Fruit fly (Drosophila melanogaster) whole organism, embryonic: ENCODE data around the gene Tssk.

Source experiments
- CG10431 ChIP-seq: fragments of 200-800 bp; sonication (Bioruptor generic); optimal IDR thresholded peaks from 3 replicates; lab custom pipeline; 2018; ENCODE audit warnings: missing biosample characterization, mild to moderate bottlenecking, missing genetic modification characterization
- CG10959 ChIP-seq: fragments of 200-800 bp; sonication (Bioruptor generic); IDR thresholded peaks from 2 replicates; pipeline ENCODE4 v1.3.6; 2022; ENCODE audit warnings: missing biosample characterization, missing genetic modification characterization
- CG11560 ChIP-seq: fragments of 200-800 bp; sonication (Bioruptor generic); IDR thresholded peaks from 3 replicates; pipeline ENCODE4 v1.3.6; 2022; ENCODE audit warnings: missing biosample characterization, missing genetic modification characterization
- CG11696 ChIP-seq: fragments of 200-800 bp; sonication (Bioruptor generic); IDR thresholded peaks from 2 replicates; pipeline ENCODE4 v1.3.6; 2022; ENCODE audit warnings: missing biosample characterization, missing genetic modification characterization
- CG14667 ChIP-seq: fragments of 200-800 bp; sonication (Bioruptor generic); IDR thresholded peaks from 2 replicates; pipeline ENCODE4 v1.3.6; 2022; ENCODE audit warnings: missing biosample characterization, missing genetic modification characterization
- CG14710 ChIP-seq: fragments of 200-800 bp; sonication (Bioruptor generic); optimal IDR thresholded peaks from 3 replicates; lab custom pipeline; 2019; ENCODE audit warnings: missing biosample characterization, mild to moderate bottlenecking, missing genetic modification characterization, moderate library complexity
- CG17359 ChIP-seq: fragments of 200-800 bp; sonication (Bioruptor generic); optimal IDR thresholded peaks from 3 replicates; lab custom pipeline; 2018; ENCODE audit warnings: missing biosample characterization, mild to moderate bottlenecking, missing genetic modification characterization, moderate library complexity
- CG17568 ChIP-seq: fragments of 200-800 bp; sonication (Bioruptor generic); optimal IDR thresholded peaks from 2 replicates; lab custom pipeline; 2018; ENCODE audit warnings: missing biosample characterization, mild to moderate bottlenecking, missing genetic modification characterization, moderate library complexity
- CG30431 ChIP-seq: fragments of 200-800 bp; sonication (Bioruptor generic); optimal IDR thresholded peaks from 2 replicates; lab custom pipeline; 2017; ENCODE audit warnings: missing biosample characterization, missing genetic modification characterization
- CG3065 ChIP-seq: fragments of 200-800 bp; sonication (Bioruptor generic); optimal IDR thresholded peaks from 2 replicates; lab custom pipeline; 2016; ENCODE audit warnings: missing biosample characterization, missing genetic modification characterization
- CG31365 ChIP-seq: fragments of 200-800 bp; sonication (Bioruptor generic); optimal IDR thresholded peaks from 2 replicates; lab custom pipeline; 2018; ENCODE audit warnings: missing biosample characterization, mild to moderate bottlenecking, missing genetic modification characterization
- CG3995 ChIP-seq: fragments of 200-800 bp; sonication (Bioruptor generic); optimal IDR thresholded peaks from 3 replicates; lab custom pipeline; 2016; ENCODE audit warnings: missing biosample characterization, missing genetic modification characterization
- CG4707 ChIP-seq: fragments of 200-800 bp; sonication (Bioruptor generic); optimal IDR thresholded peaks from 2 replicates; lab custom pipeline; 2018; ENCODE audit warnings: missing biosample characterization, mild to moderate bottlenecking, missing genetic modification characterization, moderate library complexity
- CG5245 ChIP-seq: fragments of 200-800 bp; sonication (Bioruptor generic); optimal IDR thresholded peaks from 3 replicates; lab custom pipeline; 2016; ENCODE audit warnings: missing biosample characterization, missing genetic modification characterization
- CG6654 ChIP-seq: fragments of 200-800 bp; sonication (Bioruptor generic); optimal IDR thresholded peaks from 2 replicates; lab custom pipeline; 2017; ENCODE audit warnings: missing biosample characterization, mild to moderate bottlenecking, missing genetic modification characterization
- CG7745 ChIP-seq: fragments of 200-800 bp; sonication (Bioruptor generic); optimal IDR thresholded peaks from 2 replicates; lab custom pipeline; 2018; ENCODE audit warnings: missing biosample characterization, mild to moderate bottlenecking, missing genetic modification characterization, moderate library complexity
- CG8089 ChIP-seq: fragments of 200-800 bp; sonication (Bioruptor generic); optimal IDR thresholded peaks from 3 replicates; lab custom pipeline; 2016; ENCODE audit warnings: missing biosample characterization, missing genetic modification characterization
- CG8478 ChIP-seq: fragments of >200 bp; optimal IDR thresholded peaks from 2 replicates; lab custom pipeline; 2018
- CG9727 ChIP-seq: fragments of 200-800 bp; sonication (Bioruptor generic); optimal IDR thresholded peaks from 3 replicates; lab custom pipeline; 2017; ENCODE audit warnings: missing biosample characterization, mild to moderate bottlenecking, missing genetic modification characterization
- D19A ChIP-seq: fragments of 200-800 bp; optimal IDR thresholded peaks from 3 replicates; lab custom pipeline; 2019; ENCODE audit warnings: missing biosample characterization, mild to moderate bottlenecking, missing genetic modification characterization, moderate library complexity
- Doc3 ChIP-seq: fragments of 200-800 bp; sonication (Bioruptor generic); IDR thresholded peaks from 3 replicates; pipeline ENCODE4 v1.3.6; 2022; ENCODE audit warnings: missing biosample characterization, missing genetic modification characterization; ENCODE audit not compliant: partially characterized antibody
- Dref ChIP-seq: fragments of 200-800 bp; sonication (Bioruptor generic); IDR thresholded peaks from 2 replicates; pipeline ENCODE4 v1.3.6; 2022; ENCODE audit warnings: missing biosample characterization, missing genetic modification characterization
- H2.0 ChIP-seq: fragments of 200-800 bp; sonication (Bioruptor generic); IDR thresholded peaks from 2 replicates; pipeline ENCODE4 v1.3.6; 2022; ENCODE audit warnings: missing biosample characterization, missing genetic modification characterization
- Hand ChIP-seq: fragments of 200-800 bp; sonication (Bioruptor generic); optimal IDR thresholded peaks from 2 replicates; lab custom pipeline; 2017; ENCODE audit warnings: mild to moderate bottlenecking, missing biosample characterization, missing genetic modification reagents, missing genetic modification characterization
- Jarid2 ChIP-seq: fragments of 200-800 bp; sonication (Bioruptor generic); optimal IDR thresholded peaks from 3 replicates; lab custom pipeline; 2017; ENCODE audit warnings: mild to moderate bottlenecking, missing biosample characterization, missing genetic modification reagents, missing genetic modification characterization
- Lim3 ChIP-seq: fragments of 200-800 bp; sonication (Bioruptor generic); IDR thresholded peaks from 2 replicates; pipeline ENCODE4 v1.3.6; 2022; ENCODE audit warnings: missing biosample characterization, missing genetic modification characterization
- MTF-1 ChIP-seq: fragments of 200-800 bp; sonication (Bioruptor generic); optimal IDR thresholded peaks from 2 replicates; lab custom pipeline; 2018; ENCODE audit warnings: missing biosample characterization, mild to moderate bottlenecking, missing genetic modification characterization, borderline replicate concordance
- Nf-YA ChIP-seq: fragments of 200-800 bp; sonication (Bioruptor generic); IDR thresholded peaks from 2 replicates; pipeline ENCODE4 v1.3.6; 2022; ENCODE audit warnings: missing biosample characterization, missing genetic modification characterization
- Scr ChIP-seq: fragments of 200-800 bp; sonication (Bioruptor generic); IDR thresholded peaks from 2 replicates; pipeline ENCODE4 v1.3.6; 2022; ENCODE audit warnings: missing biosample characterization, missing genetic modification characterization; ENCODE audit not compliant: partially characterized antibody
- Ssrp ChIP-seq: fragments of 200-800 bp; sonication (Bioruptor generic); optimal IDR thresholded peaks from 2 replicates; lab custom pipeline; 2018; ENCODE audit warnings: missing biosample characterization, mild to moderate bottlenecking, missing genetic modification characterization, moderate library complexity
- YL-1 ChIP-seq: fragments of 200-800 bp; sonication (Bioruptor generic); optimal IDR thresholded peaks from 3 replicates; lab custom pipeline; 2017; ENCODE audit warnings: missing biosample characterization, mild to moderate bottlenecking, missing genetic modification characterization
- bcd ChIP-seq: fragments of 200-800 bp; sonication (Bioruptor generic); optimal IDR thresholded peaks from 2 replicates; lab custom pipeline; 2017; ENCODE audit warnings: missing biosample characterization, mild to moderate bottlenecking, missing genetic modification characterization
- cg ChIP-seq: fragments of 200-800 bp; sonication (Bioruptor generic); optimal IDR thresholded peaks from 3 replicates; lab custom pipeline; 2019; ENCODE audit warnings: missing biosample characterization, mild to moderate bottlenecking, missing genetic modification characterization, moderate library complexity
- corto ChIP-seq: fragments of 200-800 bp; sonication (Bioruptor generic); optimal IDR thresholded peaks from 2 replicates; lab custom pipeline; 2016; ENCODE audit warnings: missing biosample characterization, mild to moderate bottlenecking, missing genetic modification characterization, moderate library complexity
- dmrt11E ChIP-seq: fragments of 200-800 bp; sonication (Bioruptor generic); optimal IDR thresholded peaks from 3 replicates; lab custom pipeline; 2018; ENCODE audit warnings: missing biosample characterization, mild to moderate bottlenecking, missing genetic modification characterization, moderate library complexity
- en ChIP-seq: fragments of 200-800 bp; sonication (Bioruptor generic); optimal IDR thresholded peaks from 2 replicates; lab custom pipeline; 2016; ENCODE audit warnings: missing biosample characterization, missing genetic modification characterization
- gcm2 ChIP-seq: fragments of 200-800 bp; sonication (Bioruptor generic); optimal IDR thresholded peaks from 2 replicates; lab custom pipeline; 2016; ENCODE audit warnings: missing biosample characterization, missing genetic modification characterization
- inv ChIP-seq: fragments of 200-800 bp; sonication (Bioruptor generic); IDR thresholded peaks from 2 replicates; pipeline ENCODE4 v1.3.6; 2022; ENCODE audit warnings: missing biosample characterization, missing genetic modification characterization; ENCODE audit not compliant: partially characterized antibody
- onecut ChIP-seq: fragments of 200-800 bp; sonication (Bioruptor generic); IDR thresholded peaks from 2 replicates; pipeline ENCODE4 v1.3.6; 2022; ENCODE audit warnings: missing biosample characterization, missing genetic modification characterization
- peb ChIP-seq: fragments of 200-800 bp; sonication (Bioruptor generic); IDR thresholded peaks from 2 replicates; pipeline ENCODE4 v1.3.6; 2022; ENCODE audit warnings: missing biosample characterization, missing genetic modification characterization
- pho ChIP-seq: fragments of 200-800 bp; sonication (Bioruptor generic); optimal IDR thresholded peaks from 2 replicates; lab custom pipeline; 2016; ENCODE audit warnings: missing biosample characterization, missing genetic modification characterization
- pnt ChIP-seq: fragments of 200-800 bp; sonication (Bioruptor generic); optimal IDR thresholded peaks from 3 replicates; lab custom pipeline; 2016; ENCODE audit warnings: missing biosample characterization, missing genetic modification characterization
- prd ChIP-seq, 3 experiments: fragments of >200 bp in 2 of 3; fragments of 200-800 bp in 1 of 3; sonication (Bioruptor generic) in 1 of 3; optimal IDR thresholded peaks in 2 of 3; IDR thresholded peaks in 1 of 3; 2 replicates in 2 of 3; 3 replicates in 1 of 3; pipeline versions ENCODE4 v1.3.6 to Lab custom; 2017 to 2022; ENCODE audit warnings: missing biosample characterization in 1 of 3, missing genetic modification characterization in 1 of 3
- pzg ChIP-seq: fragments of 200-800 bp; sonication (Bioruptor generic); optimal IDR thresholded peaks from 3 replicates; lab custom pipeline; 2018; ENCODE audit warnings: missing biosample characterization, mild to moderate bottlenecking, missing genetic modification characterization, moderate library complexity
- repo ChIP-seq: fragments of 200-800 bp; sonication (Bioruptor generic); optimal IDR thresholded peaks from 2 replicates; lab custom pipeline; 2016; ENCODE audit warnings: missing biosample characterization, missing genetic modification characterization
- ro ChIP-seq: fragments of 200-800 bp; sonication (Bioruptor generic); IDR thresholded peaks from 2 replicates; pipeline ENCODE4 v1.3.6; 2022; ENCODE audit warnings: missing biosample characterization, missing genetic modification characterization
- row ChIP-seq: fragments of 200-800 bp; sonication (Bioruptor generic); IDR thresholded peaks from 3 replicates; pipeline ENCODE4 v1.3.6; 2022; ENCODE audit warnings: missing biosample characterization, missing genetic modification characterization
- ssp ChIP-seq: fragments of 200-800 bp; sonication (Bioruptor generic); IDR thresholded peaks from 2 replicates; pipeline ENCODE4 v1.3.6; 2022; ENCODE audit warnings: missing biosample characterization, missing genetic modification characterization
- stc ChIP-seq: fragments of 200-800 bp; sonication (Bioruptor generic); IDR thresholded peaks from 2 replicates; pipeline ENCODE4 v1.3.6; 2022; ENCODE audit warnings: missing biosample characterization, missing genetic modification characterization

The Tssk gene

DNA sequence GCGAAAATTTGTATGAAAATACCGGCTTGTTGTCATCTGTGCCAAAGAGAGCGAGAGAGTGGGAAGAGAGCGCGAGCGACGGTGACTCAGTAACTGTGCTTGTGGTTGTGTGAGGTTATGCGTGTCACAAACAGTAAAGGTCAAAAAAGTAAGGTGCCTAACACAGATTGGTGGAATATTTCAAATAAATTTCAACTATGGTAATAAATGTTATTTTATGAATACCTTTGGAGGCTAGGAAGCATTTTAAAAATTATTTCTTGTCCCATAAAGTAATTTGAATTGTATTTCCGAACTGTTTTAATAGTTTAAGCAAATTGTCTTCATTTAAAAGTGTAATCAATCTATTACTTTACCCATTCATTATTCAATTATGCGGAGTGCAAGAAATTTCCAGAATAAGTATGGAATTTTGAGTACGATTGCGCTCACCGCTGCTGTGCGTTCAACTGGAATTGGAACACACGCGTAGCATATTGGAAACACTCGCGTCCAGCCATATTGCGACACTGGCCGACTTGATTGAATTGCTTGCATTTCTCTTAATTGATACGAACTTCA lies 24.7 kb upstream of the Tssk start (continued):
- TF ChIP-seq Hand (peak; percentile 90), CG10431 (GFP tag; lab: Kevin White, UChicago) (peak; percentile 75), CG14667 (GFP tag; lab: Robert Waterston, UW) (peak; percentile 83), pzg (GFP tag; lab: Kevin White, UChicago) (no peak), CG30431 (GFP tag; lab: Kevin White, UChicago) (peak; percentile 89), repo (GFP tag; lab: Kevin White, UChicago) (peak; percentile 76), CG11560 (tag; lab: Robert Waterston, UW) (peak; percentile 81), bcd (GFP tag; lab: Kevin White, UChicago) (peak; percentile 92), CG17359 (tag; lab: Kevin White, UChicago) (peak; percentile 90), CG14710 (peak; percentile 92), Scr (no peak; the same call in 1 of the 2 replicates), ro (GFP tag; lab: Robert Waterston, UW) (peak; percentile 72), CG5245 (GFP tag; lab: Kevin White, UChicago) (peak; percentile 82), CG3065 (GFP tag; lab: Kevin White, UChicago) (peak; percentile 88), Jarid2 (GFP tag; lab: Kevin White, UChicago) (peak; percentile 79), Nf-YA (peak; percentile 57), YL-1 (peak; percentile 87), CG9727 (GFP tag; lab: Kevin White, UChicago) (peak; percentile 94), gcm2 (GFP tag; lab: Kevin White, UChicago) (peak; percentile 86), CG8478 (no peak), CG10959 (GFP tag; lab: Robert Waterston, UW) (0 out of 2 replicates have a peak, but pooled peaks have one; percentile 50), H2.0 (GFP tag; lab: Robert Waterston, UW) (peak; percentile 88), CG11696 (peak; percentile 95), Lim3 (GFP tag; lab: Robert Waterston, UW) (peak; percentile 79; the same call in 1 of the 2 replicates), Ssrp (tag; lab: Kevin White, UChicago) (peak; percentile 95), onecut (GFP tag; lab: Robert Waterston, UW) (peak; percentile 72), prd (optimal IDR thresholded peaks at IDR 0.05; lab: Kevin White, UChicago) (no peak), prd (GFP tag; IDR thresholded peaks at IDR 0.05; lab: Robert Waterston, UW) (peak; percentile 94), inv (GFP tag; lab: Robert Waterston, UW) (no peak), D19A (peak; percentile 91), CG31365 (tag; lab: Kevin White, UChicago) (peak; percentile 68), CG8089 (GFP tag; lab: Kevin White, UChicago) (peak; percentile 91), row (GFP tag; lab: Robert Waterston, UW) (peak; percentile 96), Dref (0 out of 2 replicates have a peak, but pooled peaks have one; percentile 2), Doc3 (GFP tag; lab: Robert Waterston, UW) (no peak), corto (peak; percentile 69), CG3995 (peak; percentile 63), pnt (GFP tag; lab: Kevin White, UChicago) (peak; percentile 83), pho (GFP tag; lab: Kevin White, UChicago) (peak; percentile 95), dmrt11E (peak; percentile 94), CG4707 (GFP tag; lab: Kevin White, UChicago) (peak; percentile 75), stc (GFP tag; lab: Robert Waterston, UW) (peak; percentile 90), en (GFP tag; lab: Kevin White, UChicago) (peak; percentile 90), CG17568 (GFP tag; lab: Kevin White, UChicago) (peak; percentile 92), peb (GFP tag; lab: Robert Waterston, UW) (peak; percentile 89), ssp (GFP tag; lab: Robert Waterston, UW) (peak; percentile 84), cg (GFP tag; lab: Kevin White, UChicago) (peak; percentile 75), CG7745 (no peak), MTF-1 (GFP tag; lab: Kevin White, UChicago) (peak; percentile 56), CG6654 (GFP tag; lab: Kevin White, UChicago) (peak; percentile 79)
